Worm (Caenorhabditis elegans) whole organism, midembryonic: ENCODE data around the gene F40F4.7.

ENCODE experiments used
- cog-1 ChIP-seq: sonication (generic microtip); optimal IDR thresholded peaks from 2 replicates; lab custom pipeline; 2016; ENCODE audit warnings: missing genetic modification characterization, missing compliant biosample characterization
- med-1 ChIP-seq: sonication (generic microtip); optimal IDR thresholded peaks from 2 replicates; lab custom pipeline; 2017; ENCODE audit warnings: missing genetic modification characterization, mild to moderate bottlenecking, missing compliant biosample characterization, antibody characterized with exemption, missing genetic modification reagents; ENCODE audit not compliant: insufficient read depth

- no peak for TF ChIP-seq med-1 (GFP tag; lab: Kevin White, UChicago)
- TF ChIP-seq cog-1: no peak
Measured at ce11 chrX:3285448-3285847, 39.7 kb upstream of the F40F4.7 start.
